Worm (Caenorhabditis elegans): ENCODE data around the gene chs-2.
A peak's percentile ranks its signal among the peaks of the same experiment; 100 is the strongest.

The chs-2 gene

ce11 chrII:208097-208496 lies 11.3 kb downstream of the chs-2 start:
- no peak for TF ChIP-seq nhr-19 (GFP tag; conservative IDR thresholded peaks at IDR 0.05)
- TF ChIP-seq Y116A8C.19 (tag; optimal IDR thresholded peaks at IDR 0.05; ENCODE audit: borderline replicate concordance) = no peak
- no peak for TF ChIP-seq C04F5.9 (tag; optimal IDR thresholded peaks at IDR 0.05)
- TF ChIP-seq lin-35 (GFP tag; optimal IDR thresholded peaks at IDR 0.05) = no peak
- TF ChIP-seq unc-30 (tag; optimal IDR thresholded peaks at IDR 0.05) = no peak
- TF ChIP-seq efl-3 (GFP tag; optimal IDR thresholded peaks at IDR 0.05) = no peak
- TF ChIP-seq ama-1 (optimal IDR thresholded peaks at IDR 0.05) = no peak
- TF ChIP-seq nhr-47 (tag; optimal IDR thresholded peaks at IDR 0.05) = no peak
- no peak for TF ChIP-seq nhr-84 (tag; optimal IDR thresholded peaks at IDR 0.05)
- TF ChIP-seq ceh-90 (tag; optimal IDR thresholded peaks at IDR 0.05) = no peak
- TF ChIP-seq fos-1 (tag; optimal IDR thresholded peaks at IDR 0.05) = no peak

- TF ChIP-seq nhr-19 (GFP tag; conservative IDR thresholded peaks at IDR 0.05) (peak; percentile 95), lin-13 (GFP tag; optimal IDR thresholded peaks at IDR 0.05) (peak; percentile 90), vab-15 (tag; optimal IDR thresholded peaks at IDR 0.05) (peak; percentile 69), mef-2 (tag; optimal IDR thresholded peaks at IDR 0.05) (peak; percentile 60), ceh-90 (tag; optimal IDR thresholded peaks at IDR 0.05) (peak; percentile 73), zag-1 (tag; optimal IDR thresholded peaks at IDR 0.05) (peak; percentile 54), grh-1 (GFP tag; IDR thresholded peaks at IDR 0.05) (peak; percentile 90), fkh-10 (GFP tag; optimal IDR thresholded peaks at IDR 0.05) (peak; percentile 78), lin-39 (tag; optimal IDR thresholded peaks at IDR 0.05) (peak; percentile 95), lin-14 (GFP tag; optimal IDR thresholded peaks at IDR 0.05) (peak; percentile 93), sup-37 (GFP tag; optimal IDR thresholded peaks at IDR 0.05) (peak; percentile 90), ces-1 (GFP tag; optimal IDR thresholded peaks at IDR 0.05) (no peak), alr-1 (tag; optimal IDR thresholded peaks at IDR 0.05; ENCODE audit: borderline replicate concordance) (no peak), nhr-85 (tag) (peak; percentile 96), dpl-1 (GFP tag; optimal IDR thresholded peaks at IDR 0.05) (peak; percentile 99 to 100 (median 100)), tbx-2 (tag; optimal IDR thresholded peaks at IDR 0.05) (peak; percentile 96), nhr-47 (tag; optimal IDR thresholded peaks at IDR 0.05) (peak; percentile 98), nhr-12 (tag; optimal IDR thresholded peaks at IDR 0.05) (no peak), ama-1 (optimal IDR thresholded peaks at IDR 0.05) (peak; percentile 86), mep-1 (tag; optimal IDR thresholded peaks at IDR 0.05) (peak; percentile 96), F16B12.6 (tag; optimal IDR thresholded peaks at IDR 0.05) (peak; percentile 74), hlh-17 (GFP tag; optimal IDR thresholded peaks at IDR 0.05; ENCODE audit: borderline replicate concordance) (no peak), ceh-82 (tag; optimal IDR thresholded peaks at IDR 0.05) (peak; percentile 96 to 97 (median 96)), nhr-90 (tag; optimal IDR thresholded peaks at IDR 0.05; ENCODE audit: poor library complexity) (peak; percentile 97), ceh-63 (GFP tag; optimal IDR thresholded peaks at IDR 0.05) (no peak), nhr-77 (tag; optimal IDR thresholded peaks at IDR 0.05) (peak; percentile 93), jun-1 (tag; optimal IDR thresholded peaks at IDR 0.05) (peak; percentile 93), aha-1 (tag; optimal IDR thresholded peaks at IDR 0.05) (peak; percentile 81), fkh-8 (tag; optimal IDR thresholded peaks at IDR 0.05) (peak; percentile 95), lin-15B (tag; optimal IDR thresholded peaks at IDR 0.05) (peak; percentile 97), C16A3.4 (tag; optimal IDR thresholded peaks at IDR 0.05) (peak; percentile 95), pax-3 (tag; optimal IDR thresholded peaks at IDR 0.05) (peak; percentile 91), unc-30 (tag; optimal IDR thresholded peaks at IDR 0.05) (peak; percentile 17), skn-1 (tag; optimal IDR thresholded peaks at IDR 0.05) (peak; percentile 95), elt-2 (tag; optimal IDR thresholded peaks at IDR 0.05) (peak; percentile 82), C34B4.2 (tag; optimal IDR thresholded peaks at IDR 0.05) (peak; percentile 2), ztf-11 (tag; optimal IDR thresholded peaks at IDR 0.05) (peak; percentile 67 to 86), ets-5 (GFP tag; IDR thresholded peaks at IDR 0.05) (no peak), nhr-20 (tag; optimal IDR thresholded peaks at IDR 0.05) (peak; percentile 95), ceh-88 (GFP tag; IDR thresholded peaks at IDR 0.05) (peak; percentile 86), fkh-4 (tag; optimal IDR thresholded peaks at IDR 0.05; ENCODE audit: borderline replicate concordance) (peak; percentile 65), unc-86 (tag; optimal IDR thresholded peaks at IDR 0.05) (peak; percentile 93), efl-3 (GFP tag; optimal IDR thresholded peaks at IDR 0.05) (peak; percentile 64), efl-1 (optimal IDR thresholded peaks at IDR 0.05) (peak; percentile 100), efl-1 (GFP tag; optimal IDR thresholded peaks at IDR 0.05 in 1 of 2) (peak; percentile 100), aly-2 (tag; optimal IDR thresholded peaks at IDR 0.05) (peak; percentile 88), fos-1 (tag; optimal IDR thresholded peaks at IDR 0.05) (peak; percentile 90)
Measured at ce11 chrII:216598-216997, 19.8 kb downstream of the chs-2 start, which contains the start of gene F48A11.4. TSS of gene F48A11.4 (minus strand) at chrII:216621.

Data from whole organism, L1 larva.